Worm (Caenorhabditis elegans) whole organism, L1 larva: ENCODE measurements around the gene R04A9.3.

Experiments
- C16A3.4 ChIP-seq: fragments of 150-350 bp; optimal IDR thresholded peaks from 2 replicates; lab custom pipeline; 2014; ENCODE audit warnings: missing biosample characterization, missing genetic modification characterization
- C34B4.2 ChIP-seq: sonication (generic microtip); optimal IDR thresholded peaks from 2 replicates; lab custom pipeline; 2017; ENCODE audit warnings: mild to moderate bottlenecking, missing genetic modification characterization, missing compliant biosample characterization
- alr-1 ChIP-seq: fragments of 200-800 bp; sonication (Bioruptor generic); optimal IDR thresholded peaks from 2 replicates; lab custom pipeline; 2018; ENCODE audit warnings: borderline replicate concordance, mild to moderate bottlenecking, missing genetic modification characterization, missing compliant biosample characterization
- aly-2 ChIP-seq: fragments of 150-350 bp; optimal IDR thresholded peaks from 2 replicates; lab custom pipeline; 2014; ENCODE audit warnings: missing biosample characterization, missing genetic modification characterization
- ama-1 ChIP-seq: fragments of 150-350 bp; optimal IDR thresholded peaks from 2 replicates; lab custom pipeline; 2014
- blmp-1 ChIP-seq: fragments of 150-350 bp; optimal IDR thresholded peaks from 2 replicates; lab custom pipeline; 2014; ENCODE audit warnings: missing biosample characterization, missing genetic modification characterization
- ceh-63 ChIP-seq: fragments of 200-800 bp; sonication (Bioruptor generic); optimal IDR thresholded peaks from 2 replicates; lab custom pipeline; 2018; ENCODE audit warnings: mild to moderate bottlenecking, missing genetic modification characterization, missing compliant biosample characterization
- ceh-8 ChIP-seq: fragments of 200-800 bp; sonication (Bioruptor generic); optimal IDR thresholded peaks from 2 replicates; lab custom pipeline; 2018; ENCODE audit warnings: mild to moderate bottlenecking, missing genetic modification characterization, moderate library complexity, missing compliant biosample characterization
- ceh-82 ChIP-seq, 3 experiments: fragments of 150-350 bp in 1 of 3; sonication (generic microtip) in 2 of 3; optimal IDR thresholded peaks; 2 replicates each; lab custom pipeline; 2014 to 2017; ENCODE audit warnings: missing biosample characterization in 3 of 3, missing genetic modification characterization in 3 of 3
- ceh-88 ChIP-seq: fragments of 200-800 bp; sonication (Bioruptor generic); IDR thresholded peaks from 2 replicates; pipeline ENCODE4 v1.3.6; 2022; ENCODE audit warnings: missing genetic modification characterization, missing compliant biosample characterization
- ceh-90 ChIP-seq: sonication (generic microtip); optimal IDR thresholded peaks from 2 replicates; lab custom pipeline; 2016; ENCODE audit warnings: missing genetic modification characterization, missing compliant biosample characterization
- dpl-1 ChIP-seq, 3 experiments: fragments of 150-350 bp in 2 of 3; sonication (generic microtip) in 1 of 3; optimal IDR thresholded peaks; 2 replicates each; lab custom pipeline; 2014 to 2017; ENCODE audit warnings: missing biosample characterization in 3 of 3, missing genetic modification characterization in 3 of 3, missing genetic modification reagents in 3 of 3
- dsc-1 ChIP-seq: sonication (generic microtip); optimal IDR thresholded peaks from 2 replicates; lab custom pipeline; 2016; ENCODE audit warnings: mild to moderate bottlenecking, missing genetic modification characterization, missing compliant biosample characterization
- efl-1 ChIP-seq, 4 experiments: fragments of 150-350 bp; optimal IDR thresholded peaks in 3 of 4; peaks in 1 of 4; 1 replicate in 1 of 4; 2 replicates in 3 of 4; lab custom pipeline; 2014; ENCODE audit warnings: missing biosample characterization in 2 of 4, missing genetic modification characterization in 2 of 4, missing genetic modification reagents in 2 of 4
- egl-13 ChIP-seq: sonication (generic microtip); optimal IDR thresholded peaks from 2 replicates; lab custom pipeline; 2016; ENCODE audit warnings: missing genotype, missing genetic modification reagents, missing genetic modification characterization, missing compliant biosample characterization
- egl-27 ChIP-seq, 2 experiments: fragments of 150-350 bp in 1 of 2; sonication (generic microtip); optimal IDR thresholded peaks; 3 replicates each; lab custom pipeline; 2017 to 2018; ENCODE audit warnings: missing biosample characterization in 2 of 2, missing genetic modification characterization in 2 of 2, missing genetic modification reagents in 2 of 2
- elt-2 ChIP-seq: sonication (generic microtip); optimal IDR thresholded peaks from 2 replicates; lab custom pipeline; 2016; ENCODE audit warnings: missing genetic modification characterization, mild to moderate bottlenecking, inconsistent platforms, missing compliant biosample characterization, missing genetic modification reagents
- elt-3 ChIP-seq, 6 experiments: fragments of 150-350 bp in 1 of 6; sonication (generic microtip); optimal IDR thresholded peaks; 2 replicates each; lab custom pipeline; 2017 to 2018; ENCODE audit warnings: missing biosample characterization in 6 of 6, missing genetic modification characterization in 6 of 6, inconsistent platforms in 1 of 6
- hlh-4 ChIP-seq: sonication (generic microtip); optimal IDR thresholded peaks from 2 replicates; lab custom pipeline; 2016; ENCODE audit warnings: mild to moderate bottlenecking, missing genetic modification characterization, missing compliant biosample characterization
- irx-1 ChIP-seq: sonication (generic microtip); optimal IDR thresholded peaks from 2 replicates; lab custom pipeline; 2016; ENCODE audit warnings: missing genetic modification characterization, missing compliant biosample characterization
- isw-1 ChIP-seq: fragments of 200-800 bp; sonication (Bioruptor generic); IDR thresholded peaks from 2 replicates; pipeline ENCODE4 v1.3.6; 2022; ENCODE audit warnings: missing genetic modification characterization, missing compliant biosample characterization
- lin-13 ChIP-seq: fragments of 150-350 bp; optimal IDR thresholded peaks from 2 replicates; lab custom pipeline; 2014; ENCODE audit warnings: missing biosample characterization, missing genetic modification reagents, missing genetic modification characterization
- lin-14 ChIP-seq: fragments of 200-800 bp; sonication (Bioruptor generic); optimal IDR thresholded peaks from 2 replicates; lab custom pipeline; 2018; ENCODE audit warnings: mild to moderate bottlenecking, missing genetic modification characterization, moderate library complexity, missing compliant biosample characterization
- lin-15B ChIP-seq: fragments of 150-350 bp; sonication (generic microtip); optimal IDR thresholded peaks from 3 replicates; lab custom pipeline; 2014; ENCODE audit warnings: missing biosample characterization, missing genetic modification characterization
- lin-35 ChIP-seq, 2 experiments: fragments of 150-350 bp; optimal IDR thresholded peaks; 2 replicates each; lab custom pipeline; 2014; ENCODE audit warnings: missing biosample characterization in 2 of 2, missing genetic modification characterization in 2 of 2, missing genetic modification reagents in 2 of 2
- lin-39 ChIP-seq: fragments of 150-350 bp; optimal IDR thresholded peaks from 2 replicates; lab custom pipeline; 2014; ENCODE audit warnings: missing biosample characterization, missing genetic modification reagents, missing genetic modification characterization
- mab-9 ChIP-seq: fragments of 200-800 bp; sonication (Bioruptor generic); IDR thresholded peaks from 2 replicates; pipeline ENCODE4 v1.3.6; 2022; ENCODE audit warnings: missing genetic modification reagents, missing genetic modification characterization, missing compliant biosample characterization
- mdl-1 ChIP-seq, 2 experiments: fragments of 150-350 bp; optimal IDR thresholded peaks; 2 replicates each; lab custom pipeline; 2014 to 2017; ENCODE audit warnings: missing biosample characterization in 2 of 2, missing genetic modification characterization in 2 of 2, inconsistent platforms in 1 of 2
- mef-2 ChIP-seq: fragments of 150-350 bp; optimal IDR thresholded peaks from 2 replicates; lab custom pipeline; 2014; ENCODE audit warnings: missing biosample characterization, missing genetic modification characterization
- nhr-11 ChIP-seq: fragments of 150-350 bp; optimal IDR thresholded peaks from 2 replicates; lab custom pipeline; 2014; ENCODE audit warnings: missing biosample characterization, missing genetic modification characterization
- nhr-12 ChIP-seq: sonication (generic microtip); optimal IDR thresholded peaks from 2 replicates; lab custom pipeline; 2017; ENCODE audit warnings: missing biosample characterization, missing genetic modification characterization
- nhr-237 ChIP-seq: fragments of 150-350 bp; optimal IDR thresholded peaks from 2 replicates; lab custom pipeline; 2014; ENCODE audit warnings: missing biosample characterization, missing genetic modification characterization
- nhr-47 ChIP-seq: sonication (generic microtip); optimal IDR thresholded peaks from 2 replicates; lab custom pipeline; 2016; ENCODE audit warnings: mild to moderate bottlenecking, missing genetic modification characterization, moderate library complexity, missing compliant biosample characterization
- nhr-77 ChIP-seq: fragments of 150-350 bp; optimal IDR thresholded peaks from 2 replicates; lab custom pipeline; 2014; ENCODE audit warnings: missing biosample characterization, missing genetic modification characterization
- nhr-85 ChIP-seq: sonication (generic microtip); peaks from one replicate; lab custom pipeline; 2016; ENCODE audit warnings: missing genetic modification characterization, inconsistent platforms, missing compliant biosample characterization
- pax-3 ChIP-seq: fragments of 200-800 bp; sonication (Bioruptor generic); optimal IDR thresholded peaks from 2 replicates; lab custom pipeline; 2018; ENCODE audit warnings: mild to moderate bottlenecking, missing genetic modification characterization, moderate library complexity, missing compliant biosample characterization
- rnt-1 ChIP-seq: sonication (generic microtip); optimal IDR thresholded peaks from 2 replicates; lab custom pipeline; 2016; ENCODE audit warnings: mild to moderate bottlenecking, missing genetic modification characterization, moderate library complexity, missing compliant biosample characterization
- skn-1 ChIP-seq: fragments of 150-350 bp; optimal IDR thresholded peaks from 2 replicates; lab custom pipeline; 2014; ENCODE audit warnings: missing biosample characterization, missing genetic modification characterization
- snpc-4 ChIP-seq: fragments of 150-350 bp; optimal IDR thresholded peaks from 2 replicates; lab custom pipeline; 2014; ENCODE audit warnings: missing biosample characterization, missing genetic modification characterization
- sox-4 ChIP-seq: sonication (generic microtip); optimal IDR thresholded peaks from 2 replicates; lab custom pipeline; 2016; ENCODE audit warnings: missing genetic modification characterization, missing compliant biosample characterization
- tbx-2 ChIP-seq: sonication (generic microtip); optimal IDR thresholded peaks from 2 replicates; lab custom pipeline; 2016; ENCODE audit warnings: missing genetic modification characterization, missing compliant biosample characterization
- tlp-1 ChIP-seq: fragments of 150-350 bp; optimal IDR thresholded peaks from 2 replicates; lab custom pipeline; 2014; ENCODE audit warnings: missing biosample characterization, missing genetic modification characterization
- unc-130 ChIP-seq: fragments of 150-350 bp; optimal IDR thresholded peaks from 2 replicates; lab custom pipeline; 2017; ENCODE audit warnings: missing biosample characterization, missing genetic modification characterization, inconsistent platforms
- unc-86 ChIP-seq: sonication (generic microtip); optimal IDR thresholded peaks from 2 replicates; lab custom pipeline; 2016; ENCODE audit warnings: missing genetic modification characterization, missing compliant biosample characterization
- unc-98 ChIP-seq: fragments of 200-800 bp; sonication (Bioruptor generic); IDR thresholded peaks from 2 replicates; pipeline ENCODE4 v1.3.6; 2022; ENCODE audit warnings: missing genetic modification characterization, missing compliant biosample characterization
- vab-15 ChIP-seq: sonication (generic microtip); optimal IDR thresholded peaks from 2 replicates; lab custom pipeline; 2017; ENCODE audit warnings: missing genotype, mild to moderate bottlenecking, missing genetic modification characterization, missing compliant biosample characterization
- xbp-1 ChIP-seq: sonication (generic microtip); optimal IDR thresholded peaks from 2 replicates; lab custom pipeline; 2016; ENCODE audit warnings: missing genetic modification characterization, missing compliant biosample characterization
- zag-1 ChIP-seq: fragments of 150-350 bp; optimal IDR thresholded peaks from 2 replicates; lab custom pipeline; 2014; ENCODE audit warnings: missing biosample characterization, missing genetic modification characterization
- zip-4 ChIP-seq: fragments of 200-800 bp; sonication (Bioruptor generic); optimal IDR thresholded peaks from 2 replicates; lab custom pipeline; 2018; ENCODE audit warnings: mild to moderate bottlenecking, missing genetic modification characterization, moderate library complexity, missing compliant biosample characterization
- ztf-11 ChIP-seq, 2 experiments: sonication (generic microtip); optimal IDR thresholded peaks; 2 replicates each; lab custom pipeline; 2016 to 2017; ENCODE audit warnings: missing genetic modification characterization in 2 of 2, missing biosample characterization in 1 of 2, missing compliant biosample characterization in 1 of 2

The R04A9.3 gene

DNA sequence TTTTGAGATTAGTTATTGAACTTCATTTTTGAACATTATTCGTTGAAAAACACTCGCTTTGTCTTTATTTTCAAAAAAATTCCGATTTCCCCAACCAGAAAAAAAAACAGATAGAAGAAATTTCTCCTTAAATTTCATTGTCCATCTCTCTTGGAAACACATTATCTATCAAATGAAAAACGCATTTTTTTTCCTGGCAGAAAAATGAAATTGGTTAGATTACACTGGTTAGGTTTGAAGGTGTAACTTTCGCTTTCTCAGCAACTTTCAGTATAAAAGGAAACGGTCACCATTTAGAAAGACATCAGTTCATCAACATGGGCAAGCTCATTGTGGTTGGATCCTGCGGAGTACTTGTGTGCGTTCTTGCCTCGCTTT is 41.0 kb upstream of the R04A9.3 start, which contains the start of gene col-19:
col-19 (plus strand) TSS at position 301 of the 378 bp plus-strand sequence.
- TF ChIP-seq skn-1 (tag; lab: Kevin White, UChicago) (no peak), unc-130 (tag; lab: Kevin White, UChicago) (no peak), alr-1 (no peak), lin-35 (GFP tag; optimal IDR thresholded peaks at IDR 0.05; lab: Kevin White, UChicago) (no peak), lin-15B (tag; lab: Kevin White, UChicago) (no peak), snpc-4 (tag; lab: Kevin White, UChicago) (no peak), lin-39 (tag; lab: Kevin White, UChicago) (no peak), hlh-4 (tag; lab: Kevin White, UChicago) (no peak), dpl-1 (GFP tag; optimal IDR thresholded peaks at IDR 0.05; lab: Kevin White, UChicago) (no peak), irx-1 (no peak), tlp-1 (tag; lab: Kevin White, UChicago) (no peak), mef-2 (tag; lab: Kevin White, UChicago) (no peak), nhr-11 (no peak), nhr-237 (tag; lab: Kevin White, UChicago) (no peak), nhr-77 (no peak)

DNA sequence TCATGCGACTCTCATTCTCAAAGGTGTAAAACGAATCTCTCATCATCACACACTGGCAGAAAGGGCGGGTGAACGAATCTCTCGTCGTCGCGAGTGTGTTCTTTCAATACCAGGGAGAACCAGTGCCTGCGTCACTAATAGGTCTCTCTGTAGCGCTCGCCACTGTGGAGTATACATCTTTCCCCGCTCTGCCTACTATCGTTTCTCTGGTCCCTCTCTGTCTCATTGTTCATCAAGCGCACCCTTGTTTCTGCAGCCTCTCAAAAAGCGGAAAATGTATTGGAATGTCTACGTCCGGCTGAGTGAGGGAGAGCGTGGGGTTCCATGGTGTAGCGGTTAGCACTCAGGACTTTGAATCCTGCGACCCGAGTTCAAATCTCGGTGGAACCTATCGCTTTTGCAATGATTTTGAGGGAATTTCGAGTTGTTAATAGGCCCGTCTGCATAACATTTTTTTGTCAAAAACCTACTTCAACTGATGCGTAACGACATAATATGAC is 29.7 kb upstream of the R04A9.3 start:
- TF ChIP-seq lin-13 (GFP tag; lab: Kevin White, UChicago): peak; percentile 33
- TF ChIP-seq nhr-11: peak; percentile 40
- peak; percentile 64 to 68 for TF ChIP-seq efl-1 (optimal IDR thresholded peaks at IDR 0.05; lab: Kevin White, UChicago)
- TF ChIP-seq efl-1 (GFP tag; optimal IDR thresholded peaks at IDR 0.05 in 1 of 2; lab: Kevin White, UChicago): peak in 1 of 2 experiments; percentile 94
- TF ChIP-seq lin-39 (tag; lab: Kevin White, UChicago): peak; percentile 77
- peak; percentile 80 for TF ChIP-seq ceh-8 (GFP tag; lab: Kevin White, UChicago)
- TF ChIP-seq mdl-1 (tag; optimal IDR thresholded peaks at IDR 0.05; lab: Kevin White, UChicago): peak in 1 of 2 experiments; percentile 77
- TF ChIP-seq egl-13 (tag; lab: Kevin White, UChicago): peak; percentile 83
- TF ChIP-seq ceh-88 (GFP tag; lab: Robert Waterston, UW): peak; percentile 67
- no peak for TF ChIP-seq C34B4.2
- TF ChIP-seq elt-2 (tag; lab: Kevin White, UChicago): peak; percentile 73
- peak; percentile 90 for TF ChIP-seq sox-4 (tag; lab: Kevin White, UChicago)
- TF ChIP-seq lin-15B (tag; lab: Kevin White, UChicago): no peak
- no peak for TF ChIP-seq nhr-12
- peak; percentile 88 for TF ChIP-seq C16A3.4
- TF ChIP-seq elt-3 (tag; optimal IDR thresholded peaks at IDR 0.05; lab: Kevin White, UChicago): peak in 3 of 6 experiments; percentile 20 to 79 (median 49)
- peak in 1 of 2 experiments; percentile 66 for TF ChIP-seq ztf-11 (tag; optimal IDR thresholded peaks at IDR 0.05; lab: Kevin White, UChicago)
- peak; percentile 76 for TF ChIP-seq xbp-1
- no peak for TF ChIP-seq ceh-90 (tag; lab: Kevin White, UChicago)
- peak; percentile 89 for TF ChIP-seq nhr-85 (tag; lab: Kevin White, UChicago)
- TF ChIP-seq blmp-1 (tag; lab: Kevin White, UChicago): peak; percentile 39
- peak; percentile 77 for TF ChIP-seq aly-2 (tag; lab: Kevin White, UChicago)
- TF ChIP-seq mab-9 (GFP tag; lab: Robert Waterston, UW): peak; percentile 57; the same call in 1 of the 2 replicates
- TF ChIP-seq zip-4: peak; percentile 71
- peak; percentile 31 for TF ChIP-seq ceh-63 (GFP tag; lab: Kevin White, UChicago)
- peak; percentile 18 to 74 for TF ChIP-seq egl-27 (tag; optimal IDR thresholded peaks at IDR 0.05; lab: Kevin White, UChicago)
- no peak for TF ChIP-seq zag-1
- TF ChIP-seq nhr-47 (tag; lab: Kevin White, UChicago): peak; percentile 97
- TF ChIP-seq ama-1 (lab: Kevin White, UChicago): no peak
- peak; percentile 92 for TF ChIP-seq lin-14 (GFP tag; lab: Kevin White, UChicago)
- TF ChIP-seq ceh-82 (tag; optimal IDR thresholded peaks at IDR 0.05; lab: Kevin White, UChicago): peak; percentile 77 to 92 (median 86)
- TF ChIP-seq dsc-1 (tag; lab: Kevin White, UChicago): peak; percentile 96
- TF ChIP-seq tbx-2 (tag; lab: Kevin White, UChicago): peak; percentile 89
- peak in 2 of 3 experiments; percentile 53 for TF ChIP-seq dpl-1 (GFP tag; optimal IDR thresholded peaks at IDR 0.05; lab: Kevin White, UChicago)
- TF ChIP-seq unc-86 (tag; lab: Kevin White, UChicago): peak; percentile 82
- TF ChIP-seq pax-3 (tag; lab: Kevin White, UChicago): peak; percentile 62
- TF ChIP-seq unc-98 (GFP tag; lab: Robert Waterston, UW): peak; percentile 39; the same call in 1 of the 2 replicates
- TF ChIP-seq vab-15 (tag; lab: Kevin White, UChicago): no peak
- TF ChIP-seq isw-1 (GFP tag; lab: Robert Waterston, UW): peak; percentile 53
- peak; percentile 79 for TF ChIP-seq rnt-1
